Fruit fly (Drosophila melanogaster) whole organism, embryonic: ENCODE measurements around the gene CG3655.

Experiments
- Antp ChIP-seq: fragments of 200-800 bp; sonication (Bioruptor generic); optimal IDR thresholded peaks from 3 replicates; lab custom pipeline; 2016; ENCODE audit warnings: missing biosample characterization, missing genetic modification characterization
- BEAF-32 ChIP-seq: fragments of 200-800 bp; sonication (Bioruptor generic); optimal IDR thresholded peaks from 3 replicates; lab custom pipeline; 2017; ENCODE audit warnings: missing biosample characterization, missing genetic modification characterization, mild to moderate bottlenecking, moderate library complexity, missing genetic modification reagents
- CG10267 ChIP-seq: fragments of 200-800 bp; sonication (Bioruptor generic); optimal IDR thresholded peaks from 2 replicates; lab custom pipeline; 2018; ENCODE audit warnings: missing biosample characterization, mild to moderate bottlenecking, missing genetic modification characterization, moderate library complexity
- CG12155 ChIP-seq: fragments of 200-800 bp; sonication (Bioruptor generic); optimal IDR thresholded peaks from 3 replicates; lab custom pipeline; 2016; ENCODE audit warnings: missing biosample characterization, missing genetic modification characterization
- CG14050 ChIP-seq: fragments of 200-800 bp; sonication (Bioruptor generic); IDR thresholded peaks from 3 replicates; pipeline ENCODE4 v1.3.6; 2022; ENCODE audit warnings: missing biosample characterization, missing genetic modification characterization
- CG14710 ChIP-seq: fragments of 200-800 bp; sonication (Bioruptor generic); optimal IDR thresholded peaks from 3 replicates; lab custom pipeline; 2019; ENCODE audit warnings: missing biosample characterization, mild to moderate bottlenecking, missing genetic modification characterization, moderate library complexity
- CG14860 ChIP-seq: fragments of 200-800 bp; sonication (Bioruptor generic); IDR thresholded peaks from 3 replicates; pipeline ENCODE4 v1.3.6; 2022; ENCODE audit warnings: missing biosample characterization, missing genetic modification characterization; ENCODE audit not compliant: partially characterized antibody
- CG15073 ChIP-seq: fragments of 200-800 bp; sonication (Bioruptor generic); optimal IDR thresholded peaks from 2 replicates; lab custom pipeline; 2016; ENCODE audit warnings: missing biosample characterization, missing genetic modification characterization
- CG15601 ChIP-seq: fragments of 200-800 bp; sonication (Bioruptor generic); optimal IDR thresholded peaks from 3 replicates; lab custom pipeline; 2019; ENCODE audit warnings: missing biosample characterization, mild to moderate bottlenecking, missing genetic modification characterization, moderate library complexity
- CG16779 ChIP-seq: fragments of 200-800 bp; sonication (Bioruptor generic); IDR thresholded peaks from 2 replicates; pipeline ENCODE4 v1.3.6; 2022; ENCODE audit warnings: missing biosample characterization, missing genetic modification characterization
- CG1792 ChIP-seq: fragments of 200-800 bp; sonication (Bioruptor generic); optimal IDR thresholded peaks from 2 replicates; lab custom pipeline; 2016; ENCODE audit warnings: missing biosample characterization, missing genetic modification characterization
- CG2129 ChIP-seq: fragments of 200-800 bp; sonication (Bioruptor generic); IDR thresholded peaks from 2 replicates; pipeline ENCODE4 v1.3.6; 2022; ENCODE audit warnings: missing biosample characterization, missing genetic modification characterization; ENCODE audit not compliant: partially characterized antibody
- CG2199 ChIP-seq: fragments of 200-800 bp; sonication (Bioruptor generic); IDR thresholded peaks from 3 replicates; pipeline ENCODE4 v1.3.6; 2022; ENCODE audit warnings: missing biosample characterization, missing genetic modification characterization
- CG30403 ChIP-seq: fragments of 200-800 bp; sonication (Bioruptor generic); optimal IDR thresholded peaks from 3 replicates; lab custom pipeline; 2016; ENCODE audit warnings: missing biosample characterization, missing genetic modification characterization
- CG31441 ChIP-seq: fragments of 200-800 bp; sonication (Bioruptor generic); IDR thresholded peaks from 2 replicates; pipeline ENCODE4 v1.3.6; 2022; ENCODE audit warnings: missing biosample characterization, missing genetic modification characterization
- CG32532 ChIP-seq: fragments of 200-800 bp; sonication (Bioruptor generic); IDR thresholded peaks from 2 replicates; pipeline ENCODE4 v1.3.6; 2022; ENCODE audit warnings: missing biosample characterization, missing genetic modification characterization
- CG4617 ChIP-seq: fragments of 200-800 bp; sonication (Bioruptor generic); optimal IDR thresholded peaks from 3 replicates; lab custom pipeline; 2016; ENCODE audit warnings: missing biosample characterization, missing genetic modification characterization, borderline replicate concordance
- CG7372 ChIP-seq: fragments of 200-800 bp; sonication (Bioruptor generic); IDR thresholded peaks from 2 replicates; pipeline ENCODE4 v1.3.6; 2022; ENCODE audit warnings: missing biosample characterization, missing genetic modification characterization
- CG8388 ChIP-seq: fragments of 200-800 bp; sonication (Bioruptor generic); optimal IDR thresholded peaks from 2 replicates; lab custom pipeline; 2019; ENCODE audit warnings: missing biosample characterization, mild to moderate bottlenecking, missing genetic modification characterization, moderate library complexity
- CHES-1-like ChIP-seq: fragments of 200-800 bp; sonication (Bioruptor generic); optimal IDR thresholded peaks from 2 replicates; lab custom pipeline; 2016; ENCODE audit warnings: missing biosample characterization, missing genetic modification characterization
- Dbx ChIP-seq: fragments of 200-800 bp; sonication (Bioruptor generic); IDR thresholded peaks from 3 replicates; pipeline ENCODE4 v1.3.6; 2022; ENCODE audit warnings: missing biosample characterization, missing genetic modification characterization
- Doc3 ChIP-seq: fragments of 200-800 bp; sonication (Bioruptor generic); IDR thresholded peaks from 3 replicates; pipeline ENCODE4 v1.3.6; 2022; ENCODE audit warnings: missing biosample characterization, missing genetic modification characterization; ENCODE audit not compliant: partially characterized antibody
- E2f1 ChIP-seq: fragments of 200-800 bp; sonication (Bioruptor generic); IDR thresholded peaks from 2 replicates; pipeline ENCODE4 v1.3.6; 2022; ENCODE audit warnings: missing biosample characterization, missing genetic modification characterization
- Fer3 ChIP-seq: fragments of 200-800 bp; sonication (Bioruptor generic); optimal IDR thresholded peaks from 2 replicates; lab custom pipeline; 2018; ENCODE audit warnings: missing biosample characterization, mild to moderate bottlenecking, missing genetic modification characterization, moderate library complexity
- HLH4C ChIP-seq: fragments of 200-800 bp; sonication (Bioruptor generic); IDR thresholded peaks from 3 replicates; pipeline ENCODE4 v1.3.6; 2022; ENCODE audit warnings: missing biosample characterization, missing genetic modification characterization; ENCODE audit not compliant: partially characterized antibody
- Hmr ChIP-seq: fragments of 200-800 bp; sonication (Bioruptor generic); optimal IDR thresholded peaks from 3 replicates; lab custom pipeline; 2017; ENCODE audit warnings: mild to moderate bottlenecking, missing biosample characterization, missing genetic modification reagents, missing genetic modification characterization
- Hr39 ChIP-seq: fragments of >200 bp; optimal IDR thresholded peaks from 2 replicates; lab custom pipeline; 2017
- NfI ChIP-seq: fragments of 200-800 bp; sonication (Bioruptor generic); optimal IDR thresholded peaks from 3 replicates; lab custom pipeline; 2018; ENCODE audit warnings: missing biosample characterization, mild to moderate bottlenecking, missing genetic modification characterization, moderate library complexity
- Ptx1 ChIP-seq: fragments of 200-800 bp; sonication (Bioruptor generic); IDR thresholded peaks from 2 replicates; pipeline ENCODE4 v1.3.6; 2022; ENCODE audit warnings: missing biosample characterization, missing genetic modification characterization
- Scr ChIP-seq: fragments of 200-800 bp; sonication (Bioruptor generic); IDR thresholded peaks from 2 replicates; pipeline ENCODE4 v1.3.6; 2022; ENCODE audit warnings: missing biosample characterization, missing genetic modification characterization; ENCODE audit not compliant: partially characterized antibody
- Xbp1 ChIP-seq: fragments of 200-800 bp; sonication (Bioruptor generic); optimal IDR thresholded peaks from 3 replicates; lab custom pipeline; 2016; ENCODE audit warnings: missing biosample characterization, mild to moderate bottlenecking, missing genetic modification characterization
- ab ChIP-seq: fragments of 200-800 bp; sonication (Bioruptor generic); optimal IDR thresholded peaks from 2 replicates; lab custom pipeline; 2016; ENCODE audit warnings: missing biosample characterization, missing genetic modification characterization
- ap ChIP-seq: fragments of 200-800 bp; sonication (Bioruptor generic); IDR thresholded peaks from 2 replicates; pipeline ENCODE4 v1.3.6; 2022; ENCODE audit warnings: missing biosample characterization, missing genetic modification characterization
- chinmo ChIP-seq: fragments of 200-800 bp; sonication (Bioruptor generic); IDR thresholded peaks from 4 replicates; pipeline ENCODE4 v1.3.6; 2022; ENCODE audit warnings: missing biosample characterization, missing genetic modification characterization; ENCODE audit not compliant: partially characterized antibody
- chm ChIP-seq: fragments of 200-800 bp; sonication (Bioruptor generic); IDR thresholded peaks from 2 replicates; pipeline ENCODE4 v1.3.6; 2022; ENCODE audit warnings: missing biosample characterization, missing genetic modification characterization
- disco-r ChIP-seq: fragments of 200-800 bp; sonication (Bioruptor generic); optimal IDR thresholded peaks from 2 replicates; lab custom pipeline; 2016; ENCODE audit warnings: missing biosample characterization, missing genetic modification characterization
- ems ChIP-seq: fragments of 200-800 bp; sonication (Bioruptor generic); optimal IDR thresholded peaks from 3 replicates; lab custom pipeline; 2016; ENCODE audit warnings: missing biosample characterization, missing genetic modification characterization
- grau ChIP-seq: fragments of 200-800 bp; optimal IDR thresholded peaks from 3 replicates; lab custom pipeline; 2019; ENCODE audit warnings: missing biosample characterization, mild to moderate bottlenecking, missing genetic modification characterization, moderate library complexity
- hth ChIP-seq: fragments of >200 bp; optimal IDR thresholded peaks from 2 replicates; lab custom pipeline; 2017; ENCODE audit warnings: inconsistent platforms
- ind ChIP-seq: fragments of 200-800 bp; sonication (Bioruptor generic); optimal IDR thresholded peaks from 3 replicates; lab custom pipeline; 2016; ENCODE audit warnings: missing biosample characterization, missing genetic modification characterization
- jing ChIP-seq: fragments of 200-800 bp; sonication (Bioruptor generic); optimal IDR thresholded peaks from 2 replicates; lab custom pipeline; 2018; ENCODE audit warnings: missing biosample characterization, mild to moderate bottlenecking, missing genetic modification characterization
- lbe ChIP-seq: fragments of 200-800 bp; sonication (Bioruptor generic); optimal IDR thresholded peaks from 2 replicates; lab custom pipeline; 2016; ENCODE audit warnings: missing biosample characterization, mild to moderate bottlenecking, missing genetic modification characterization
- lilli ChIP-seq: fragments of 200-800 bp; sonication (Bioruptor generic); optimal IDR thresholded peaks from 3 replicates; lab custom pipeline; 2016; ENCODE audit warnings: missing biosample characterization, missing genetic modification characterization
- lmd ChIP-seq: fragments of 200-800 bp; sonication (Bioruptor generic); IDR thresholded peaks from 2 replicates; pipeline ENCODE4 v1.3.6; 2022; ENCODE audit warnings: missing biosample characterization, missing genetic modification characterization
- pho ChIP-seq: fragments of 200-800 bp; sonication (Bioruptor generic); optimal IDR thresholded peaks from 2 replicates; lab custom pipeline; 2016; ENCODE audit warnings: missing biosample characterization, missing genetic modification characterization
- ranshi ChIP-seq: fragments of 200-800 bp; sonication (Bioruptor generic); IDR thresholded peaks from 2 replicates; pipeline ENCODE4 v1.3.6; 2022; ENCODE audit warnings: missing biosample characterization, missing genetic modification characterization
- row ChIP-seq: fragments of 200-800 bp; sonication (Bioruptor generic); IDR thresholded peaks from 3 replicates; pipeline ENCODE4 v1.3.6; 2022; ENCODE audit warnings: missing biosample characterization, missing genetic modification characterization
- seq ChIP-seq: fragments of 200-800 bp; sonication (Bioruptor generic); IDR thresholded peaks from 2 replicates; pipeline ENCODE4 v1.3.6; 2022; ENCODE audit warnings: missing biosample characterization, missing genetic modification characterization
- sob ChIP-seq: fragments of 200-800 bp; sonication (Bioruptor generic); IDR thresholded peaks from 2 replicates; pipeline ENCODE4 v1.3.6; 2022; ENCODE audit warnings: missing biosample characterization, missing genetic modification characterization
- sr ChIP-seq: fragments of 200-800 bp; sonication (Bioruptor generic); IDR thresholded peaks from 3 replicates; pipeline ENCODE4 v1.3.6; 2022; ENCODE audit warnings: missing biosample characterization, missing genetic modification characterization
- sug ChIP-seq: fragments of 200-800 bp; optimal IDR thresholded peaks from 2 replicates; lab custom pipeline; 2019; ENCODE audit warnings: missing biosample characterization, mild to moderate bottlenecking, missing genetic modification characterization, moderate library complexity
- toy ChIP-seq: fragments of 200-800 bp; sonication (Bioruptor generic); IDR thresholded peaks from 2 replicates; pipeline ENCODE4 v1.3.6; 2022; ENCODE audit warnings: missing biosample characterization, missing genetic modification characterization

The CG3655 gene

dm6 chrX:1033066-1033465 lies 101.6 kb downstream of the CG3655 start:
- TF ChIP-seq Dbx (GFP tag; lab: Robert Waterston, UW) (peak; percentile 59; the same call in 2 of the 3 replicates), ab (GFP tag; lab: Kevin White, UChicago) (no peak), HLH4C (GFP tag; lab: Robert Waterston, UW) (peak; percentile 94), pho (GFP tag; lab: Kevin White, UChicago) (no peak), Xbp1 (GFP tag; lab: Kevin White, UChicago) (peak; percentile 30), CG14860 (GFP tag; lab: Robert Waterston, UW) (peak; percentile 93), lilli (GFP tag; lab: Kevin White, UChicago) (peak; percentile 41), CG7372 (GFP tag; lab: Robert Waterston, UW) (no peak), CG4617 (GFP tag; lab: Kevin White, UChicago) (peak; percentile 14), CG1792 (no peak), Antp (GFP tag; lab: Kevin White, UChicago) (peak; percentile 9), E2f1 (GFP tag; lab: Robert Waterston, UW) (peak; percentile 49; the same call in 1 of the 2 replicates), CG30403 (peak; percentile 4), CG32532 (GFP tag; lab: Robert Waterston, UW) (peak; percentile 59; the same call in 1 of the 2 replicates), disco-r (GFP tag; lab: Kevin White, UChicago) (no peak), CG12155 (peak; percentile 28), CG31441 (GFP tag; lab: Robert Waterston, UW) (no peak), sug (tag; lab: Kevin White, UChicago) (peak; percentile 14), seq (GFP tag; lab: Robert Waterston, UW) (no peak), Doc3 (GFP tag; lab: Robert Waterston, UW) (peak; percentile 92), chinmo (GFP tag; lab: Robert Waterston, UW) (peak; percentile 99), BEAF-32 (GFP tag; lab: Kevin White, UChicago) (peak; percentile 96), CG14050 (GFP tag; lab: Robert Waterston, UW) (no peak), grau (tag; lab: Kevin White, UChicago) (peak; percentile 9), lbe (GFP tag; lab: Kevin White, UChicago) (peak; percentile 13), chm (GFP tag; lab: Robert Waterston, UW) (peak; percentile 35; the same call in 1 of the 2 replicates), sr (GFP tag; lab: Robert Waterston, UW) (no peak), CG16779 (GFP tag; lab: Robert Waterston, UW) (no peak), CG15073 (GFP tag; lab: Kevin White, UChicago) (no peak), CG10267 (peak; percentile 29), CG14710 (tag; lab: Kevin White, UChicago) (peak; percentile 36), hth (lab: Kevin White, UChicago) (no peak), NfI (GFP tag; lab: Kevin White, UChicago) (no peak), toy (no peak), Ptx1 (GFP tag; lab: Robert Waterston, UW) (peak; percentile 34; the same call in 1 of the 2 replicates), sob (GFP tag; lab: Robert Waterston, UW) (peak; percentile 44; the same call in 1 of the 2 replicates), ranshi (GFP tag; lab: Robert Waterston, UW) (no peak), CG15601 (tag; lab: Kevin White, UChicago) (no peak), Scr (GFP tag; lab: Robert Waterston, UW) (peak; percentile 96), Hmr (GFP tag; lab: Kevin White, UChicago) (no peak), row (peak; percentile 72), Fer3 (no peak), CG8388 (GFP tag; lab: Kevin White, UChicago) (no peak), ind (GFP tag; lab: Kevin White, UChicago) (peak; percentile 27), CG2199 (GFP tag; lab: Robert Waterston, UW) (no peak), jing (GFP tag; lab: Kevin White, UChicago) (no peak), CG2129 (peak; percentile 97), CHES-1-like (GFP tag; lab: Kevin White, UChicago) (no peak), ap (GFP tag; lab: Robert Waterston, UW) (no peak), lmd (GFP tag; lab: Robert Waterston, UW) (no peak), Hr39 (lab: Kevin White, UChicago) (no peak), ems (GFP tag; lab: Kevin White, UChicago) (no peak)
